Worm (Caenorhabditis elegans) whole organism, young adult: ENCODE data around the gene F07A11.4.

Experiments
- F39B2.1 ChIP-seq: fragments of 200-800 bp; sonication (Bioruptor generic); IDR thresholded peaks from 2 replicates; pipeline ENCODE4 v1.3.6; 2022; ENCODE audit warnings: missing genetic modification reagents, missing genetic modification characterization, missing compliant biosample characterization
- F52B5.7 ChIP-seq: sonication (generic microtip); optimal IDR thresholded peaks from 2 replicates; lab custom pipeline; 2016; ENCODE audit warnings: mild to moderate bottlenecking, missing genetic modification characterization, missing compliant biosample characterization
- F57C9.4 ChIP-seq: sonication (generic microtip); optimal IDR thresholded peaks from 2 replicates; lab custom pipeline; 2017; ENCODE audit warnings: mild to moderate bottlenecking, missing genetic modification characterization, missing compliant biosample characterization
- K11D2.4 ChIP-seq: fragments of 200-800 bp; sonication (Bioruptor generic); IDR thresholded peaks from 2 replicates; pipeline ENCODE4 v1.3.6; 2022; ENCODE audit warnings: missing genetic modification reagents, missing genetic modification characterization, missing compliant biosample characterization
- K12H6.12 ChIP-seq: fragments of 200-800 bp; sonication (Bioruptor generic); optimal IDR thresholded peaks from 2 replicates; lab custom pipeline; 2018; ENCODE audit warnings: mild to moderate bottlenecking, missing genetic modification characterization, missing compliant biosample characterization
- Y67H2A.10 ChIP-seq: fragments of 200-800 bp; sonication (Bioruptor generic); conservative IDR thresholded peaks from 2 replicates; pipeline ENCODE4 v1.3.6; 2022; ENCODE audit warnings: missing genetic modification reagents, missing genetic modification characterization, missing compliant biosample characterization
- ZK185.1 ChIP-seq: sonication (generic microtip); optimal IDR thresholded peaks from 2 replicates; lab custom pipeline; 2016; ENCODE audit warnings: mild to moderate bottlenecking, missing genetic modification characterization, missing compliant biosample characterization; ENCODE audit not compliant: poor library complexity, severe bottlenecking
- ama-1 ChIP-seq, 3 experiments: fragments of 150-350 bp in 1 of 3; sonication (generic microtip) in 2 of 3; optimal IDR thresholded peaks; 2 replicates each; lab custom pipeline; 2014 to 2018; ENCODE audit warnings: missing biosample characterization in 2 of 3, missing genetic modification characterization in 2 of 3, missing genetic modification reagents in 2 of 3
- aptf-3 ChIP-seq: fragments of 200-800 bp; sonication (Bioruptor generic); IDR thresholded peaks from 2 replicates; pipeline ENCODE4 v1.3.6; 2022; ENCODE audit warnings: missing genetic modification characterization, missing compliant biosample characterization
- attf-5 ChIP-seq: fragments of 200-800 bp; sonication (Bioruptor generic); optimal IDR thresholded peaks from 2 replicates; lab custom pipeline; 2018; ENCODE audit warnings: mild to moderate bottlenecking, missing genetic modification characterization, missing compliant biosample characterization
- bed-1 ChIP-seq: fragments of 200-800 bp; sonication (Bioruptor generic); IDR thresholded peaks from 2 replicates; pipeline ENCODE4 v1.3.6; 2022; ENCODE audit warnings: missing genetic modification reagents, missing genetic modification characterization, missing compliant biosample characterization
- cebp-2 ChIP-seq: fragments of 200-800 bp; sonication (Bioruptor generic); IDR thresholded peaks from 2 replicates; pipeline ENCODE4 v1.3.6; 2022; ENCODE audit warnings: missing genetic modification characterization, missing compliant biosample characterization
- ceh-27 ChIP-seq: fragments of 200-800 bp; sonication (Bioruptor generic); optimal IDR thresholded peaks from 2 replicates; lab custom pipeline; 2018; ENCODE audit warnings: mild to moderate bottlenecking, missing genetic modification characterization, moderate library complexity, missing compliant biosample characterization
- ceh-79 ChIP-seq: sonication (generic microtip); optimal IDR thresholded peaks from 2 replicates; lab custom pipeline; 2017; ENCODE audit warnings: mild to moderate bottlenecking, missing genetic modification characterization, missing compliant biosample characterization
- chd-7 ChIP-seq: sonication (generic microtip); optimal IDR thresholded peaks from 2 replicates; lab custom pipeline; 2016; ENCODE audit warnings: mild to moderate bottlenecking, missing genetic modification characterization, moderate library complexity, missing compliant biosample characterization
- dox-1 ChIP-seq: fragments of 200-800 bp; sonication (Bioruptor generic); IDR thresholded peaks from 2 replicates; pipeline ENCODE4 v1.3.6; 2022; ENCODE audit warnings: missing genetic modification reagents, missing genetic modification characterization, missing compliant biosample characterization
- dpff-1 ChIP-seq: sonication (generic microtip); optimal IDR thresholded peaks from 2 replicates; lab custom pipeline; 2017; ENCODE audit warnings: mild to moderate bottlenecking, missing genetic modification characterization, missing compliant biosample characterization
- ekl-4 ChIP-seq: fragments of 200-800 bp; sonication (Bioruptor generic); IDR thresholded peaks from 2 replicates; pipeline ENCODE4 v1.3.6; 2022; ENCODE audit warnings: missing genetic modification reagents, missing genetic modification characterization, missing compliant biosample characterization
- ets-4 ChIP-seq: fragments of 200-800 bp; sonication (Bioruptor generic); optimal IDR thresholded peaks from 2 replicates; lab custom pipeline; 2018; ENCODE audit warnings: mild to moderate bottlenecking, missing genetic modification characterization, missing compliant biosample characterization
- him-1 ChIP-seq: sonication (generic microtip); optimal IDR thresholded peaks from 2 replicates; lab custom pipeline; 2016; ENCODE audit warnings: missing genotype, missing genetic modification reagents, missing genetic modification characterization, missing compliant biosample characterization
- hlh-26 ChIP-seq: fragments of 200-800 bp; sonication (Bioruptor generic); conservative IDR thresholded peaks from 2 replicates; pipeline ENCODE4 v1.3.6; 2022; ENCODE audit warnings: missing genetic modification reagents, missing genetic modification characterization, missing compliant biosample characterization
- hmg-1.2 ChIP-seq: fragments of 200-800 bp; sonication (Bioruptor generic); IDR thresholded peaks from 2 replicates; pipeline ENCODE4 v1.3.6; 2022; ENCODE audit warnings: missing genetic modification reagents, missing genetic modification characterization, missing compliant biosample characterization
- hsf-1 ChIP-seq: fragments of 200-800 bp; sonication (Bioruptor generic); IDR thresholded peaks from 2 replicates; pipeline ENCODE4 v1.3.6; 2022; ENCODE audit warnings: missing genetic modification reagents, missing genetic modification characterization, missing compliant biosample characterization
- let-607 ChIP-seq, 2 experiments: fragments of 200-800 bp in 1 of 2; sonication (Bioruptor generic) in 1 of 2; sonication (generic microtip) in 1 of 2; optimal IDR thresholded peaks; 2 replicates each; lab custom pipeline; 2016 to 2018; ENCODE audit warnings: mild to moderate bottlenecking in 2 of 2, missing compliant biosample characterization in 2 of 2, missing genetic modification characterization in 2 of 2, moderate library complexity in 2 of 2, missing genotype in 1 of 2
- lin-26 ChIP-seq: fragments of 200-800 bp; sonication (Bioruptor generic); IDR thresholded peaks from 2 replicates; pipeline ENCODE4 v1.3.6; 2022; ENCODE audit warnings: missing genetic modification reagents, missing genetic modification characterization, missing compliant biosample characterization
- lin-35 ChIP-seq, 3 experiments: fragments of 150-350 bp in 2 of 3; sonication (generic microtip) in 1 of 3; optimal IDR thresholded peaks; 2 replicates each; lab custom pipeline; 2014 to 2018; ENCODE audit warnings: missing biosample characterization in 3 of 3, missing genetic modification characterization in 3 of 3, missing genetic modification reagents in 3 of 3
- lin-40 ChIP-seq: sonication (generic microtip); optimal IDR thresholded peaks from 2 replicates; lab custom pipeline; 2016; ENCODE audit warnings: missing genetic modification characterization, mild to moderate bottlenecking, missing compliant biosample characterization, missing genotype, missing genetic modification reagents
- lin-54 ChIP-seq: fragments of 200-800 bp; sonication (Bioruptor generic); optimal IDR thresholded peaks from 2 replicates; lab custom pipeline; 2018; ENCODE audit warnings: mild to moderate bottlenecking, missing genetic modification characterization, missing compliant biosample characterization
- lsy-27 ChIP-seq: sonication (generic microtip); optimal IDR thresholded peaks from 2 replicates; lab custom pipeline; 2017; ENCODE audit warnings: missing genetic modification characterization, mild to moderate bottlenecking, missing compliant biosample characterization, antibody characterized with exemption, missing genotype, borderline replicate concordance; ENCODE audit not compliant: insufficient read depth
- nfyb-1 ChIP-seq: fragments of 200-800 bp; sonication (Bioruptor generic); IDR thresholded peaks from 2 replicates; pipeline ENCODE4 v1.3.6; 2022; ENCODE audit warnings: missing genetic modification reagents, missing genetic modification characterization, missing compliant biosample characterization
- nhr-80 ChIP-seq: sonication (generic microtip); optimal IDR thresholded peaks from 2 replicates; lab custom pipeline; 2016; ENCODE audit warnings: missing genetic modification characterization, missing compliant biosample characterization
- snpc-4 ChIP-seq, 5 experiments: fragments of 150-350 bp in 1 of 5; sonication (generic microtip) in 4 of 5; optimal IDR thresholded peaks; 2 replicates each; lab custom pipeline; 2014 to 2018; ENCODE audit warnings: missing genetic modification characterization in 5 of 5, missing biosample characterization in 3 of 5, antibody characterized with exemption in 2 of 5, mild to moderate bottlenecking in 2 of 5, missing compliant biosample characterization in 2 of 5, missing genotype in 2 of 5, moderate library complexity in 2 of 5, missing genetic modification reagents in 1 of 5
- somi-1 ChIP-seq: fragments of 200-800 bp; sonication (Bioruptor generic); optimal IDR thresholded peaks from 2 replicates; lab custom pipeline; 2018; ENCODE audit warnings: mild to moderate bottlenecking, missing genetic modification characterization, missing compliant biosample characterization
- tbp1 ChIP-seq: fragments of 200-800 bp; sonication (Bioruptor generic); optimal IDR thresholded peaks from 2 replicates; lab custom pipeline; 2018; ENCODE audit warnings: mild to moderate bottlenecking, missing genetic modification characterization, missing compliant biosample characterization
- unc-130 ChIP-seq: sonication (generic microtip); optimal IDR thresholded peaks from 2 replicates; lab custom pipeline; 2016; ENCODE audit warnings: missing genetic modification reagents, missing genetic modification characterization, missing compliant biosample characterization
- unc-62 ChIP-seq: fragments of 150-350 bp; optimal IDR thresholded peaks from 2 replicates; lab custom pipeline; 2014; ENCODE audit warnings: missing biosample characterization, missing genetic modification reagents, missing genetic modification characterization
- zfh-2 ChIP-seq: fragments of 200-800 bp; sonication (Bioruptor generic); conservative IDR thresholded peaks from 2 replicates; pipeline ENCODE4 v1.3.6; 2022; ENCODE audit warnings: missing genetic modification reagents, missing genetic modification characterization, missing compliant biosample characterization
- ztf-26 ChIP-seq: sonication (generic microtip); optimal IDR thresholded peaks from 2 replicates; lab custom pipeline; 2017; ENCODE audit warnings: missing genetic modification characterization, missing compliant biosample characterization

The F07A11.4 gene

DNA sequence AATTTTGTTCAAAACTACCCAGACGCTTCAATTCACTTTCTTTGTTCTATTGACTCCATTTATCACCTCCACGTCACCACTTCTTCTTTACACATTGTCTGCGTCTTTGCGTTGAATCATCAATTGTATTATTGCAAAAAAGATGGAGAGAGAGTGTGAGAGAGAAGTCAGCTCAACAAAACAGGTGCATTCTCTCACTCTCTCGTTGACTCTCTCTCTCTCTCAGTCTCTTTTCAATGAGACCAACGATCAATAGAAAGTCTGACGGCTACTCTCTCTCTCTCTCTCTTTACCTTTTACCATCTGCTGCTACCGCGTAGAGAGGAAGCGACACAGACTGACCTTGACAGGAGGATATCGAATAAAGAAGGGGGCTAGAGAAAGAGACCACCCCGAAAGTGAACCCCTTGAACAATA lies 34.9 kb downstream of the F07A11.4 start (continued):
- TF ChIP-seq unc-130 (GFP tag; lab: Kevin White, UChicago) (no peak), somi-1 (GFP tag; lab: Kevin White, UChicago) (peak; percentile 77), zfh-2 (peak; percentile 64), chd-7 (peak; percentile 66), ama-1 (optimal IDR thresholded peaks at IDR 0.05; lab: Kevin White, UChicago) (peak; percentile 93), ama-1 (GFP tag; optimal IDR thresholded peaks at IDR 0.05; lab: Kevin White, UChicago) (peak in 1 of 2 experiments; percentile 33), F52B5.7 (tag; lab: Kevin White, UChicago) (peak; percentile 54), ekl-4 (GFP tag; lab: Robert Waterston, UW) (peak; percentile 64; the same call in 1 of the 2 replicates), ets-4 (GFP tag; lab: Kevin White, UChicago) (peak; percentile 7), dpff-1 (no peak), hsf-1 (GFP tag; lab: Robert Waterston, UW) (no peak), tbp1 (GFP tag; lab: Kevin White, UChicago) (peak; percentile 31), ceh-79 (tag; lab: Kevin White, UChicago) (no peak), him-1 (tag; lab: Kevin White, UChicago) (no peak), ceh-27 (GFP tag; lab: Kevin White, UChicago) (peak; percentile 67), lin-54 (peak; percentile 33), unc-62 (GFP tag; lab: Kevin White, UChicago) (peak; percentile 70), attf-5 (GFP tag; lab: Kevin White, UChicago) (peak; percentile 16), nhr-80 (tag; lab: Kevin White, UChicago) (peak; percentile 30), ZK185.1 (tag; lab: Kevin White, UChicago) (peak; percentile 44), cebp-2 (no peak), aptf-3 (GFP tag; lab: Robert Waterston, UW) (no peak), bed-1 (GFP tag; lab: Robert Waterston, UW) (no peak), hlh-26 (GFP tag; lab: Robert Waterston, UW) (no peak), ztf-26 (tag; lab: Kevin White, UChicago) (peak; percentile 75), K12H6.12 (tag; lab: Kevin White, UChicago) (peak; percentile 39), lin-40 (tag; lab: Kevin White, UChicago) (peak; percentile 78), let-607 (tag; optimal IDR thresholded peaks at IDR 0.05; lab: Kevin White, UChicago) (peak in 1 of 2 experiments; percentile 76), hmg-1.2 (GFP tag; lab: Robert Waterston, UW) (peak; percentile 58), lin-35 (GFP tag; optimal IDR thresholded peaks at IDR 0.05; lab: Kevin White, UChicago) (peak in 1 of 3 experiments; percentile 46), lin-26 (GFP tag; lab: Robert Waterston, UW) (0 out of 2 replicates have a peak, but pooled peaks have one; percentile 43), lsy-27 (tag; lab: Kevin White, UChicago) (no peak), snpc-4 (GFP tag; optimal IDR thresholded peaks at IDR 0.05; lab: Kevin White, UChicago) (no peak), snpc-4 (tag; optimal IDR thresholded peaks at IDR 0.05; lab: Kevin White, UChicago) (peak in 1 of 4 experiments; percentile 21), Y67H2A.10 (GFP tag; lab: Robert Waterston, UW) (0 out of 2 replicates have a peak, but pooled peaks have one; percentile 29)

DNA sequence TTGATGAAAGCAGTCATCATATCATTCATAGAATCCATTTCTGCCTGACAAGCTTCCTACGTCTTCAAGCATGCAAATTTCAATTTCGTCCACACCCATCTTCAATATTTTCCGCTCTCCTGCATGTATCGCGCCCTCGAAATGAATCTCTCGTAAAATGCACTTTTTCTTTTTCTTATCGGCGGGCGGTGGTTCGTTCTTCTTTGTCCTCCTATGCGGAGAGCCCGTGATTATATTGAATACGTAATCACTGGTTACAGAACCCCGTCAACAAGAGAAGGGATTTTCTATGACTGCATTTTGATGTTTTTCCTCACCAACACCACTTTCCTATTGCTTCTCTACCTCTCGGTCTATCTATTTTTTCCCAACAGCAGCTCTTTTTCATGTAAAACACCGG lies 35.8 kb downstream of the F07A11.4 start:
- TF ChIP-seq F57C9.4 (tag; lab: Kevin White, UChicago): no peak
- TF ChIP-seq dox-1 (GFP tag; lab: Robert Waterston, UW): 0 out of 2 replicates have a peak, but pooled peaks have one; percentile 18
- TF ChIP-seq K11D2.4 (GFP tag; lab: Robert Waterston, UW): peak; percentile 46; the same call in 1 of the 2 replicates
- no peak for TF ChIP-seq F52B5.7 (tag; lab: Kevin White, UChicago)
- TF ChIP-seq nfyb-1 (GFP tag; lab: Robert Waterston, UW): 0 out of 2 replicates have a peak, but pooled peaks have one; percentile 50
- TF ChIP-seq lin-35 (GFP tag; optimal IDR thresholded peaks at IDR 0.05; lab: Kevin White, UChicago): no peak
- TF ChIP-seq F39B2.1 (GFP tag; lab: Robert Waterston, UW): 0 out of 2 replicates have a peak, but pooled peaks have one; percentile 12
- peak; percentile 47 for TF ChIP-seq ama-1 (optimal IDR thresholded peaks at IDR 0.05; lab: Kevin White, UChicago)
- TF ChIP-seq ama-1 (GFP tag; optimal IDR thresholded peaks at IDR 0.05; lab: Kevin White, UChicago): no peak
